Worm (Caenorhabditis elegans): ENCODE measurements around the gene clec-165.

clec-165 gene

ce11 chrIV:1212357-1212756 lies 34.3 kb downstream of the clec-165 start:
- TF ChIP-seq aly-2 (tag; optimal IDR thresholded peaks at IDR 0.05) (no peak), nhr-77 (tag; optimal IDR thresholded peaks at IDR 0.05) (no peak), snpc-4 (tag; optimal IDR thresholded peaks at IDR 0.05) (no peak), nhr-237 (tag; optimal IDR thresholded peaks at IDR 0.05) (no peak), nhr-6 (tag; optimal IDR thresholded peaks at IDR 0.05) (no peak), zag-1 (tag; optimal IDR thresholded peaks at IDR 0.05) (no peak), skn-1 (tag; optimal IDR thresholded peaks at IDR 0.05) (no peak)

DNA sequence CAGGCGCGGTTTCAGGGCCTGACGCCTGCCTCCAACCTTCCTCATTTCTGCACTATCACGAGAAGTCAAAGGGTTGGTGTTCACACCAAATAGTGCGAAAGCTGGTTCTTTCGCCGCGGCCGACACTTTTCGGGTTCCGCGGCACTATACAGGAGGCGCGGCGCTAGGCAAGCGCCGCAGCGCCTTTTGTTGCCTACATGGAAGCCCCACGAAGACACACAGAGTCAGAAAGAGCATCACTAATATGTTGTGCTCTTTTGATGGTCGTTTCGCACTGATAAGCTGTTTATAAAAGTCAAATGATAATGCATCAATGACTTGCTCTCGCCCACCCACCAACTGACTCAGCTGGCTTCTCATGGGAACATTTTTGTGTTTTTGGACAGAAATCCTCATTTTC lies 34.8 kb downstream of the clec-165 start:
- TF ChIP-seq fos-1 (tag; optimal IDR thresholded peaks at IDR 0.05) (peak; percentile 78), snpc-4 (tag; optimal IDR thresholded peaks at IDR 0.05) (peak; percentile 62), mbf-1 (tag; optimal IDR thresholded peaks at IDR 0.05) (no peak), crh-2 (tag; optimal IDR thresholded peaks at IDR 0.05) (no peak)

- TF ChIP-seq aly-2 (tag; optimal IDR thresholded peaks at IDR 0.05) (no peak), nhr-237 (tag; optimal IDR thresholded peaks at IDR 0.05) (no peak), ceh-16 (tag; optimal IDR thresholded peaks at IDR 0.05) (no peak), nhr-77 (tag; optimal IDR thresholded peaks at IDR 0.05) (no peak), elt-1 (tag; optimal IDR thresholded peaks at IDR 0.05) (no peak), crh-2 (tag; optimal IDR thresholded peaks at IDR 0.05) (no peak), R02D3.7 (tag; optimal IDR thresholded peaks at IDR 0.05) (no peak), C34F6.9 (tag; optimal IDR thresholded peaks at IDR 0.05) (no peak), ceh-82 (tag; optimal IDR thresholded peaks at IDR 0.05) (no peak), unc-55 (GFP tag; optimal IDR thresholded peaks at IDR 0.05) (no peak), lin-13 (GFP tag; optimal IDR thresholded peaks at IDR 0.05) (no peak), ztf-4 (tag; optimal IDR thresholded peaks at IDR 0.05) (no peak), mab-5 (tag; optimal IDR thresholded peaks at IDR 0.05) (no peak)
Measured at ce11 chrIV:1209813-1210212, 36.9 kb downstream of the clec-165 start.

DNA sequence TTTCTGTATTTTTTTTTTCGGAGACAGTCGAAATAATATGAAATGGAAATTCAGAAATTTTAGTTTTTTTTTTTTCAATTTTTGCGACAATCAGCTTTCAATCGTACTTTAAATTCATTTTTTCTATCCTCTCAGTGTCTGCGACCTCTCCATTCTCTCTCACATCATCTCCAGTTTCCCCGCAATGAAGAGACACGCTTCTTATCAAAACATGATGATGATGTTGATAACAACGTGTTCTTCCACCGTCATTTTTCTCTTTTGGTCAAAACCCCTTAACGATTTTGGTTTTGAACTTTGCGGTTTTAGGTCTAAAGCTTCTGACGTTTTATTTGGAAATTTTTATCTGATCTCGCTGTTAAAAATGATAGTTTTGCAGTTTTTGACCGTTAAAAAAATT lies 37.4 kb downstream of the clec-165 start:
- no peak for TF ChIP-seq dmd-4 (tag; optimal IDR thresholded peaks at IDR 0.05)
- no peak for TF ChIP-seq Y55F3AM.14 (GFP tag; optimal IDR thresholded peaks at IDR 0.05)
- TF ChIP-seq aly-2 (tag; optimal IDR thresholded peaks at IDR 0.05) = no peak
- TF ChIP-seq C34F6.9 (tag; optimal IDR thresholded peaks at IDR 0.05) = no peak
- no peak for TF ChIP-seq egl-27 (tag; optimal IDR thresholded peaks at IDR 0.05)

DNA sequence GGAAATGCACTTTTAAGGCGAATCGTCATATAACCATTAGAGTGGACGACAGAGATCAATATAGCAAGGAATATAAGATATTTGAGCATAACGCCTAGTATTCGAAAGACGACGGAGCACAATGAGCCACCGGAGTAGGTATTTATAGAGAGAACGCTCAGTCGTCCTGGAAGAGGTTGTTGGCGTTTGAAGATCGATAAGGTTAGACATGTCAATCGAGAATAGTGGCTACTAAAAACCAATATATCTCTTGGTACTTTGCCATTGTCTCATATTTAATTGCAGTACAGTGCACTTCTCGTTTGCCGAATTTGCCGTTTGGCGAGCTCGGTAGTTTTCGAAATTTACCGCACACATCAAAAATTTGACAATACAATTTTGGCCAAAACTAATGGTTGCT lies 38.7 kb downstream of the clec-165 start, which contains the start of gene dsl-1:
dsl-1 (minus strand) TSS at position 101 of the 400 bp plus-strand sequence.
- TF ChIP-seq F13H6.1 (tag; optimal IDR thresholded peaks at IDR 0.05) (no peak), ZK546.5 (tag; optimal IDR thresholded peaks at IDR 0.05) (no peak), ztf-1 (GFP tag; conservative IDR thresholded peaks at IDR 0.05) (no peak), lin-39 (tag; optimal IDR thresholded peaks at IDR 0.05) (no peak), nhr-237 (tag; optimal IDR thresholded peaks at IDR 0.05) (no peak), nhr-129 (tag; optimal IDR thresholded peaks at IDR 0.05) (no peak), lin-11 (tag; optimal IDR thresholded peaks at IDR 0.05) (no peak), nhr-6 (tag; optimal IDR thresholded peaks at IDR 0.05) (no peak), nhr-10 (tag; optimal IDR thresholded peaks at IDR 0.05) (no peak), elt-3 (tag; optimal IDR thresholded peaks at IDR 0.05) (no peak)

DNA sequence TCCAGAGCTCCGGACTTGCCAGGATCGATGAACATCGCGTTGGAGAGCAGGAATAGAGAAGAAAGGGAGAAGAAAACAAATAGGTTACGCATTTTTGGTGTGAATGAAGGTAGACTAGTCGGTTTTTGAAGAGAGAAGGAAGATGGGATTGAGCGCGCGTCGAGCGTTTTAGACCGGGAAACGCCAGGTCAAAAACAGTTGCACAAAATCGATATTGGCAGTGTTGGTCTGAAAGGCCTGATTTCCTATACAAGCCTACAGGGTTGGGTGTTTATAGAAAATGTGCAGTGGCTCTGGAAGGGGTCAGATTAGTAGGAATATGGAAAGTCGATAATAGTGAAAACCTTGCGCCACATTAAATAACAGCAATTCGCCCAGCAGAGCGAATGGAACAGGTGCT lies 41.8 kb downstream of the clec-165 start, which contains the start of gene dsl-2:
dsl-2 (minus strand) TSS at position 101 of the 400 bp plus-strand sequence.
- no peak for TF ChIP-seq C34F6.9 (tag; optimal IDR thresholded peaks at IDR 0.05)
- TF ChIP-seq nhr-77 (tag; optimal IDR thresholded peaks at IDR 0.05) = no peak
- no peak for TF ChIP-seq unc-62 (GFP tag; optimal IDR thresholded peaks at IDR 0.05)
- TF ChIP-seq mbf-1 (tag; optimal IDR thresholded peaks at IDR 0.05) = no peak
- no peak for TF ChIP-seq snpc-4 (tag; optimal IDR thresholded peaks at IDR 0.05)
- TF ChIP-seq skn-1 (tag; optimal IDR thresholded peaks at IDR 0.05) = no peak
- no peak for TF ChIP-seq ceh-16 (tag; optimal IDR thresholded peaks at IDR 0.05)
- TF ChIP-seq lin-13 (GFP tag; optimal IDR thresholded peaks at IDR 0.05) = no peak
- no peak for TF ChIP-seq unc-55 (GFP tag; optimal IDR thresholded peaks at IDR 0.05)

ce11 chrIV:1199501-1199900 lies 47.2 kb downstream of the clec-165 start:
- TF ChIP-seq nhr-10 (tag; optimal IDR thresholded peaks at IDR 0.05) (no peak), R02D3.7 (tag; optimal IDR thresholded peaks at IDR 0.05) (no peak), mab-5 (tag; optimal IDR thresholded peaks at IDR 0.05) (no peak), peb-1 (tag; optimal IDR thresholded peaks at IDR 0.05) (no peak), alr-1 (tag; optimal IDR thresholded peaks at IDR 0.05) (no peak), gmeb-1 (tag; optimal IDR thresholded peaks at IDR 0.05) (no peak), unc-62 (GFP tag; optimal IDR thresholded peaks at IDR 0.05) (no peak), snpc-4 (tag; optimal IDR thresholded peaks at IDR 0.05) (no peak), nhr-25 (tag; optimal IDR thresholded peaks at IDR 0.05) (no peak), skn-1 (tag; optimal IDR thresholded peaks at IDR 0.05) (no peak)
